Worm (Caenorhabditis elegans): Measurements from ENCODE around the gene Y46G5A.22.

Gene Y46G5A.22

DNA sequence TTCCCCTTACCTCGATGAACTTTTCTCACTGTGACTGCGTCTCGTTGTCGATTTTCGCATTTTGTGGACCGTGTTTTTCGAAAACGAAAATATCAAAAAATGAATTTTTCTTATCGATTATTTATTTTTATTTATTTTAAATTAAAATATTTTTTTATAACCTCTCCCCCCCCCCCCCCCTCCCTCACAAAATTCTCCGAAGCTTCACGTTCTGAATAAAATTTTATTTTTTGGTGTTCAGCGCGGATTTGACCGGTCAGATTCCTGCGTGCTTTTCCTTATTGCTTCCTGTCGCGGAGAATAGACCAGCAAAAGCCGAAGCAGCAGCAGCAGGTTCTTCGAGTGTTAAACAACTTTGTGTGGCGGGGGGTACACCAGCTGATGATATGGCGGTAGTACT is at the start of gene Y46G5A.22:
Gene Y46G5A.22 (minus strand): TSS at position 101 of the 400 bp plus-strand sequence.
- TF ChIP-seq lsy-2 (tag; optimal IDR thresholded peaks at IDR 0.05): no peak
- no peak for TF ChIP-seq R02D3.7 (tag; optimal IDR thresholded peaks at IDR 0.05)
- peak; percentile 15 for TF ChIP-seq hlh-30 (tag; optimal IDR thresholded peaks at IDR 0.05; ENCODE audit: insufficient read depth)
- no peak for TF ChIP-seq mdt-29 (GFP tag; IDR thresholded peaks at IDR 0.05)
- TF ChIP-seq unc-62 (GFP tag; optimal IDR thresholded peaks at IDR 0.05 in 1 of 2): peak in 1 of 2 experiments; percentile 72
- TF ChIP-seq unc-62 (tag; optimal IDR thresholded peaks at IDR 0.05): no peak

DNA sequence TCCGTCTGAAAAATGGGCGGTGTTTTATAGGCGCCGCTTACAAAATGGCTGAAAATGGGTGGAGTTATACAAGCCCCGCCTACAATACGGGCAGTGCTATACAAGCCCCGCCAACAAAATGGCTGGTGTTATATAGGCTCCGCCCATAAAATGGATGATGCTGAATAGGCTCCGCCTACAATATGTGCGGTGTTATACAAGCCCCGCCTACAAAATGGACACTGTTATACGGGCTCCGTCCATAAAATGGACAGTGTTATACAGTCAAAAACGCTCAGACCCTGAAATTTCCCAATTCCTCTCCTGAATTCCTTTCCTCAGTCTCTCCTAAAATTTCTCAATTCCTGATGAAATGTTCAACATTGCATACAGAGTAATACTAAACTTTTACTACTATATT is 47.7 kb upstream of the Y46G5A.22 start:
- no peak for TF ChIP-seq hif-1 (tag; optimal IDR thresholded peaks at IDR 0.05)
- TF ChIP-seq nhr-77 (tag; optimal IDR thresholded peaks at IDR 0.05): peak; percentile 1
- no peak for TF ChIP-seq zip-11 (GFP tag; IDR thresholded peaks at IDR 0.05)
- TF ChIP-seq php-3 (GFP tag; IDR thresholded peaks at IDR 0.05): no peak
- TF ChIP-seq dmd-8 (GFP tag; IDR thresholded peaks at IDR 0.05): 0 out of 2 replicates have a peak, but pooled peaks have one; percentile 60
- no peak for TF ChIP-seq nhr-6 (tag; optimal IDR thresholded peaks at IDR 0.05)
- TF ChIP-seq T26A8.4 (GFP tag; IDR thresholded peaks at IDR 0.05): 0 out of 2 replicates have a peak, but pooled peaks have one; percentile 13
- no peak for TF ChIP-seq tra-1 (GFP tag; IDR thresholded peaks at IDR 0.05)
- no peak for TF ChIP-seq skn-1 (tag; optimal IDR thresholded peaks at IDR 0.05)
- no peak for TF ChIP-seq ctbp-1 (GFP tag; IDR thresholded peaks at IDR 0.05)
- no peak for TF ChIP-seq dmd-9 (GFP tag; IDR thresholded peaks at IDR 0.05)
- 0 out of 2 replicates have a peak, but pooled peaks have one; percentile 25 for TF ChIP-seq F44E2.7 (GFP tag; IDR thresholded peaks at IDR 0.05)
- TF ChIP-seq unc-130 (GFP tag; optimal IDR thresholded peaks at IDR 0.05): no peak
- TF ChIP-seq ceh-44 (GFP tag; IDR thresholded peaks at IDR 0.05): no peak
- TF ChIP-seq R02D3.7 (tag; optimal IDR thresholded peaks at IDR 0.05): no peak
- TF ChIP-seq vab-7 (GFP tag; IDR thresholded peaks at IDR 0.05): no peak
- no peak for TF ChIP-seq egl-43 (GFP tag; IDR thresholded peaks at IDR 0.05)
- TF ChIP-seq ama-1 (optimal IDR thresholded peaks at IDR 0.05): peak; percentile 56
- TF ChIP-seq aha-1 (tag): peak; percentile 85
- TF ChIP-seq nhr-41 (GFP tag; IDR thresholded peaks at IDR 0.05): no peak
- no peak for TF ChIP-seq unc-39 (tag; optimal IDR thresholded peaks at IDR 0.05)
- TF ChIP-seq mep-1 (tag; optimal IDR thresholded peaks at IDR 0.05): no peak
- no peak for TF ChIP-seq lim-7 (GFP tag; IDR thresholded peaks at IDR 0.05)
- TF ChIP-seq fos-1 (tag; optimal IDR thresholded peaks at IDR 0.05): no peak

DNA sequence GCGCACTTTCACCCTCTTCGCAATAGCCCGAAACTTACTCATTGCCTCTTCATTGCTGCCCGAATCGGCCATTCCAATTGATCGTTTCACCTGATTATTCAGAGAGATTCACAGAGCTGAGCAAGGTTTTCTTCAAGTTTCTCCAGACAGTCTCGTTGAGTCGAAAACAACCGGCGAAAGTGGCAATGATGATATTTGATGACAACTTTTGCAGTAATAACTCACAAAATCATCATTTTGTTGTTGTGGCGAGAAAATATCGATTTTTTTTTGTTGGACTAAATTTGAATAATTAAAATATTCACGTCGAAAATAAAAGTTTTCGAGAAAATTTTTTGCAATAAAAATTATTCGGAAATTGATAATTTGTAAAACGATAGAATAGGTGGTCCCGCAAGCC is 47.2 kb upstream of the Y46G5A.22 start, which contains the start of gene snf-5:
Gene snf-5 (minus strand): TSS at position 182 of the 400 bp plus-strand sequence.
- no peak for TF ChIP-seq lim-7 (GFP tag; IDR thresholded peaks at IDR 0.05)
- no peak for TF ChIP-seq snpc-4 (tag; optimal IDR thresholded peaks at IDR 0.05)
- no peak for TF ChIP-seq lin-15B (tag; optimal IDR thresholded peaks at IDR 0.05)
- no peak for TF ChIP-seq nhr-11 (tag; optimal IDR thresholded peaks at IDR 0.05)
- no peak for TF ChIP-seq unc-130 (GFP tag; optimal IDR thresholded peaks at IDR 0.05)
- TF ChIP-seq ama-1 (optimal IDR thresholded peaks at IDR 0.05): no peak
- TF ChIP-seq daf-12 (tag; optimal IDR thresholded peaks at IDR 0.05): no peak
- no peak for TF ChIP-seq ceh-20 (GFP tag; IDR thresholded peaks at IDR 0.05)
- TF ChIP-seq ztf-7 (tag; optimal IDR thresholded peaks at IDR 0.05): no peak
- no peak for TF ChIP-seq egl-27 (tag; optimal IDR thresholded peaks at IDR 0.05)
- TF ChIP-seq rbr-2 (tag; optimal IDR thresholded peaks at IDR 0.05): no peak
- TF ChIP-seq pha-4 (GFP tag; IDR thresholded peaks at IDR 0.05): no peak
- TF ChIP-seq pha-4 (tag; optimal IDR thresholded peaks at IDR 0.05): no peak
- no peak for TF ChIP-seq F26F4.8 (GFP tag; conservative IDR thresholded peaks at IDR 0.05)
- no peak for TF ChIP-seq nhr-28 (tag; optimal IDR thresholded peaks at IDR 0.05)
- TF ChIP-seq madf-9 (GFP tag; conservative IDR thresholded peaks at IDR 0.05): no peak
- no peak for TF ChIP-seq madf-5 (GFP tag; IDR thresholded peaks at IDR 0.05)
- TF ChIP-seq tra-1 (GFP tag; IDR thresholded peaks at IDR 0.05): no peak

Data from whole organism, L4 larva.